Fruit fly (Drosophila melanogaster): Measurements from ENCODE around the gene CG17029.

Gene CG17029

DNA sequence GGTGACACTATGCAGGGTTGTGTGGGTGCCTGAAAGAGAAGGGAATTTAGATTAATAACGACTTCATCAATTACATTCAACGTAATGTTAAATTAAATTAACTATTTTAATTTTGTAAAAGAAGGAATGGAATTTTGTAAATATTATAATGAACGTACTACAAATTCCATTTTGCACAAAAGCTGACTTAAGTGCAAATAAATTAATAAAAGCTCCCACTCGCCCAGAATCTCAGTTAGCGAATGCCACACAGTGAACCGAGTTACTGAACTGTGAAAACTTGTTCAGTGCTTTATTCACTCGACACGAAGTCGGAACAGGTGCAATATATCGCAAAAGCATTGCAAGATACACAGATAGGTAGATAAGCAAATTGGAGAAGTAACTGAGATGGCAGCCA is 1.6 kb upstream of the CG17029 start, which contains the start of gene CG17026:
TSS of gene CG17026 (plus strand) at position 301 of the 400 bp plus-strand sequence.
- TF ChIP-seq EcR (GFP tag; optimal IDR thresholded peaks at IDR 0.05): peak; percentile 27
- TF ChIP-seq rn (GFP tag; IDR thresholded peaks at IDR 0.05): no peak

DNA sequence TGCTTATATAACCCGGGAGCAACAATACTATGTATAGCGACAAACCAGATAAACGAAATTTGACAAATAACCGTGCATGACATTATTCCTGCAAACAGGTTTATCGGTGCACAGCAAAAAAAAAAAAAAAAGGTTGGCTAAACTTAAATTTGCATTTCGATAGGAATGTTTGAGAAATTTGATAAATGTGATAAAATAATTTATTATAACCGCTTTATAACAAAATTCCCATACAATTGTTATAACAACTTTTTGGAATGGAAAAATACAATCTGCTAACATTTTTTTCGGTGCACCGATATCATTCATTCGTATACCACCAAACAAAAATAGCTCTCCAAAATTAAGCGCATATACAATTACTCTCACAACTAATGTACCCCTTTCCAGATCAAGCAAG is 895 bp downstream of the CG17029 start:
- TF ChIP-seq Snoo (tag; optimal IDR thresholded peaks at IDR 0.05) (peak; percentile 47), CG8301 (tag; optimal IDR thresholded peaks at IDR 0.05) (no peak), Ets98B (GFP tag; IDR thresholded peaks at IDR 0.05) (peak; percentile 74), EcR (GFP tag; optimal IDR thresholded peaks at IDR 0.05) (no peak), Pif1B (GFP tag; optimal IDR thresholded peaks at IDR 0.05) (no peak), CG12605 (GFP tag; IDR thresholded peaks at IDR 0.05) (peak; percentile 66), CG34367 (tag; optimal IDR thresholded peaks at IDR 0.05) (no peak), D1 (tag; optimal IDR thresholded peaks at IDR 0.05) (no peak), rn (GFP tag; IDR thresholded peaks at IDR 0.05) (no peak), CG8159 (tag; optimal IDR thresholded peaks at IDR 0.05) (no peak), CG15710 (tag; optimal IDR thresholded peaks at IDR 0.05) (no peak), CG32121 (GFP tag; IDR thresholded peaks at IDR 0.05) (peak; percentile 72), fd96Ca (GFP tag; IDR thresholded peaks at IDR 0.05) (no peak), CG14655 (GFP tag; optimal IDR thresholded peaks at IDR 0.05) (no peak), Pif1A (GFP tag; optimal IDR thresholded peaks at IDR 0.05) (no peak), CG9948 (tag; optimal IDR thresholded peaks at IDR 0.05) (no peak), CG13204 (GFP tag; optimal IDR thresholded peaks at IDR 0.05) (no peak), gl (tag; optimal IDR thresholded peaks at IDR 0.05) (no peak), CG4496 (GFP tag; IDR thresholded peaks at IDR 0.05) (peak; percentile 76), CG10348 (GFP tag; IDR thresholded peaks at IDR 0.05) (no peak), CG17806 (tag; optimal IDR thresholded peaks at IDR 0.05) (peak; percentile 35)

DNA sequence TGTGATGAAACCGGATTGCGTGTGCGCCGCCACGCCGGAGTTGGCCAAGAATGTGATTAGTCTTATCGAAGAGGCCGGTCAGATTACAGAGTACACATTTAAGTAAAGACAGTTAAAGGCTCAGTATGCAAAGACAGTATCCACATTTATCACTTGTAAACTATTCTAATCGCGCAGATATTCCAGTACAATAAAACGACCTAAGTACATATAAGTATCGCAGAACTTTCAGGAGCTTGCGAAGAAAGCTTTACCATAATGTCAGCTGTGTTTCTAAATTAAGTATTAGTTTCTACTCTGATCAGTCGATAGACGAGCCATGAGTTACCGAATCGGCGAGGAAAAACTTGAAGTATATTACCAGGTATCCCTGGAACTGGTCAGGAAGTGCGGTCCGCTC is 1.6 kb downstream of the CG17029 start, which contains the start of gene CG17028:
TSS of gene CG17028 (plus strand) at position 301 of the 400 bp plus-strand sequence.
- TF ChIP-seq CG34367 (tag; optimal IDR thresholded peaks at IDR 0.05) (no peak), CG17806 (tag; optimal IDR thresholded peaks at IDR 0.05) (no peak), rn (GFP tag; IDR thresholded peaks at IDR 0.05) (no peak), Pif1A (GFP tag; optimal IDR thresholded peaks at IDR 0.05) (no peak), CG4496 (GFP tag; IDR thresholded peaks at IDR 0.05) (no peak), CG15710 (tag; optimal IDR thresholded peaks at IDR 0.05) (no peak), D1 (tag; optimal IDR thresholded peaks at IDR 0.05) (no peak), CG8159 (tag; optimal IDR thresholded peaks at IDR 0.05) (no peak), CG32121 (GFP tag; IDR thresholded peaks at IDR 0.05) (no peak), EcR (GFP tag; optimal IDR thresholded peaks at IDR 0.05) (no peak), CG13204 (GFP tag; optimal IDR thresholded peaks at IDR 0.05) (no peak), gl (tag; optimal IDR thresholded peaks at IDR 0.05) (no peak), CG8301 (tag; optimal IDR thresholded peaks at IDR 0.05) (no peak), CG10348 (GFP tag; IDR thresholded peaks at IDR 0.05) (no peak), fd96Ca (GFP tag; IDR thresholded peaks at IDR 0.05) (no peak)

DNA sequence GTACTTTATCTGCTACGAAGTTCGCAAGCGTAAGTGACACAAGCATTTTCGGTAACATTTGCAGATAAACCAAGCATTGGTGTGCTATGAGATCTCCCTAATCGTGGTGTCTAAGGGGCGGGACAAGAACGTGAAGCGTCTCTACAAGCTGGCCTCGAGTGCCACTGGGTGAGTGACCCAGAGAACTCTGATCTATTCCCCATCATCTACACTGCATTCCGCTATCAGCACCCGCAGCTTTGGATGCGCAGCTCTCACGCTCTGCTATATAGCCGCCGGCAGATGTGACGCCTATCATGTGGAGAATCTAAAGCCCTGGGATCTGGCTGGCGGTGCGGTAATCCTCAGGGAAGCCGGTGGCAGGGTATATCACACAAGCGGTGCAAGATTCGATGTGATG is 2.6 kb downstream of the CG17029 start:
- no peak for TF ChIP-seq CG13204 (GFP tag; optimal IDR thresholded peaks at IDR 0.05)
- peak; percentile 46 for TF ChIP-seq EcR (GFP tag; optimal IDR thresholded peaks at IDR 0.05)
- no peak for TF ChIP-seq CG12605 (GFP tag; IDR thresholded peaks at IDR 0.05)
- TF ChIP-seq CG9948 (tag; optimal IDR thresholded peaks at IDR 0.05): no peak

DNA sequence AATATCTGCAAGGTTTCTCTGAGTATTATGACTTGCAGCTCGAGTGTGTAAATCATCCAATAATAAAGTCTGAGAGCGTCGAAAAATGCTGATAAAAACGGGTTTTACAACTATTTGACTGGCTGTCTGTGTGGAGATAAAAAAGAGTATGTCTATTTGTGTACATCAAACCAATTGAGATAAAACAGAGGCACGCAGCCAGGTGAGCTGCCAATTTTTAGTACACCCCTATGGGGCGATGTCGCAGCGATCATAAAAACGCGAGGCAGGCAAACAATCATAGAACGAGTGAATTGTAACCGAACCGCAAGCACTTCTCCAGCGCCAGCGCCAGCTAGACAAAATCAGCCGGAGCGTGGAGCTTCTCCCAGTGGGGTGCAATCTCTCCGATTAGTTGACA is 3.2 kb downstream of the CG17029 start, which contains the start of gene CG17027:
TSS of gene CG17027 (plus strand) at position 189 of the 400 bp plus-strand sequence.
- TF ChIP-seq Pif1A (GFP tag; optimal IDR thresholded peaks at IDR 0.05) (no peak), CG10348 (GFP tag; IDR thresholded peaks at IDR 0.05) (no peak), CG34367 (tag; optimal IDR thresholded peaks at IDR 0.05) (no peak), CG13204 (GFP tag; optimal IDR thresholded peaks at IDR 0.05) (no peak), D1 (tag; optimal IDR thresholded peaks at IDR 0.05) (no peak), CG8301 (tag; optimal IDR thresholded peaks at IDR 0.05) (no peak), CG15710 (tag; optimal IDR thresholded peaks at IDR 0.05) (no peak), CG14655 (GFP tag; optimal IDR thresholded peaks at IDR 0.05) (no peak), EcR (GFP tag; optimal IDR thresholded peaks at IDR 0.05) (no peak), Snoo (tag; optimal IDR thresholded peaks at IDR 0.05) (no peak), Ets98B (GFP tag; IDR thresholded peaks at IDR 0.05) (no peak), rn (GFP tag; IDR thresholded peaks at IDR 0.05) (no peak), CG4496 (GFP tag; IDR thresholded peaks at IDR 0.05) (no peak)

DNA sequence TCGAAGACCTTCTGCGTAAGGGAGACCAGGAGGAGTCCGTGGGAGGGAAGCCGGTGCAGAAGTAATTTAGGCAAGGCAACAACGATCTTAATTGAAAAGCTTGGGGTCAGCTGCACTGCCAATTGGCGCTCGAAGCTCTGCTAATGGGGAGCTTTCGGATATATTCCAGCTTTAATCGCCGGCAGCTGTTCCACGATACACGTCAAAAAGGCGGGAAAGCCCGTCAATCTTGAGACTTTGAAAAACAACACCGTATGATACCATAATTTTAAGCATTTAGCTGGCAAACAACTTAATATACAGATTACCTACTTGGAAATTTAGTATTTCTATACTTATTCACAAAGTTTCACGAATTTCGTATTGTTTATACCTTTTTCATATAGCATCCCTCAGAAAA is 4.7 kb downstream of the CG17029 start:
- no peak for TF ChIP-seq CG12605 (GFP tag; IDR thresholded peaks at IDR 0.05)
- TF ChIP-seq CG4496 (GFP tag; IDR thresholded peaks at IDR 0.05): no peak
- no peak for TF ChIP-seq rn (GFP tag; IDR thresholded peaks at IDR 0.05)
- no peak for TF ChIP-seq CG8159 (tag; optimal IDR thresholded peaks at IDR 0.05)
- no peak for TF ChIP-seq Ets98B (GFP tag; IDR thresholded peaks at IDR 0.05)
- TF ChIP-seq Snoo (tag; optimal IDR thresholded peaks at IDR 0.05): no peak
- TF ChIP-seq gl (tag; optimal IDR thresholded peaks at IDR 0.05): no peak
- no peak for TF ChIP-seq CG13204 (GFP tag; optimal IDR thresholded peaks at IDR 0.05)
- TF ChIP-seq Pif1B (GFP tag; optimal IDR thresholded peaks at IDR 0.05): no peak
- TF ChIP-seq EcR (GFP tag; optimal IDR thresholded peaks at IDR 0.05): no peak
- TF ChIP-seq CG32121 (GFP tag; IDR thresholded peaks at IDR 0.05): no peak
- no peak for TF ChIP-seq CG14655 (GFP tag; optimal IDR thresholded peaks at IDR 0.05)
- TF ChIP-seq CG15710 (tag; optimal IDR thresholded peaks at IDR 0.05): no peak

DNA sequence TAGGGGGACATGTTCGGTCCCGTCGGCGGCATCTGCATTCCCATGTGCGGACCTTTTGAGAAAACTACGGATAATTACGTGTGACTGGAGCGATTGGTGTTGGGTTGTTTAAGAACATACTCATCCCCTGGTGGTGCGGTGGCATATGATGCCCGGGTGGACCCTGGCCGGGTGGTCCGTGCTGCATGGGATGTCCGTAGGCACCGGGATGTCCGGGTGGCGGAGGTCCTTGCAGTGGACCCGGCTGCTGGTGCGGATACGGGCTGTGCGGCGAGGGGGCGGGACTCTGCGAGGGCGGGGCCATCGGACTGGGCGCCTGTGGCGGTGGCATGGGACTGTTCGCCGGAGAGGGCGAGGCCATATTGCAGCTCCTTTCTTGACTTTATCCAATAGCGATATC is 5.5 kb downstream of the CG17029 start:
- no peak for TF ChIP-seq CG8301 (tag; optimal IDR thresholded peaks at IDR 0.05)
- no peak for TF ChIP-seq CG8159 (tag; optimal IDR thresholded peaks at IDR 0.05)
- TF ChIP-seq CG10348 (GFP tag; IDR thresholded peaks at IDR 0.05): no peak
- no peak for TF ChIP-seq CG15710 (tag; optimal IDR thresholded peaks at IDR 0.05)
- TF ChIP-seq CG4496 (GFP tag; IDR thresholded peaks at IDR 0.05): no peak
- no peak for TF ChIP-seq Snoo (tag; optimal IDR thresholded peaks at IDR 0.05)
- no peak for TF ChIP-seq Pif1A (GFP tag; optimal IDR thresholded peaks at IDR 0.05)
- no peak for TF ChIP-seq Ets98B (GFP tag; IDR thresholded peaks at IDR 0.05)
- TF ChIP-seq CG14655 (GFP tag; optimal IDR thresholded peaks at IDR 0.05): no peak
- no peak for TF ChIP-seq rn (GFP tag; IDR thresholded peaks at IDR 0.05)
- TF ChIP-seq Pif1B (GFP tag; optimal IDR thresholded peaks at IDR 0.05): no peak
- no peak for TF ChIP-seq fd96Ca (GFP tag; IDR thresholded peaks at IDR 0.05)
- no peak for TF ChIP-seq CG17806 (tag; optimal IDR thresholded peaks at IDR 0.05)
- TF ChIP-seq CG32121 (GFP tag; IDR thresholded peaks at IDR 0.05): no peak
- TF ChIP-seq gl (tag; optimal IDR thresholded peaks at IDR 0.05): no peak
- no peak for TF ChIP-seq CG34367 (tag; optimal IDR thresholded peaks at IDR 0.05)
- no peak for TF ChIP-seq CG12605 (GFP tag; IDR thresholded peaks at IDR 0.05)
- TF ChIP-seq CG13204 (GFP tag; optimal IDR thresholded peaks at IDR 0.05): no peak

All from whole organism, pupa.